Fruit fly (Drosophila melanogaster) whole organism, embryonic: ENCODE data around the gene CG2187.

ENCODE experiments used
- B-H1 ChIP-seq: fragments of 200-800 bp; sonication (Bioruptor generic); IDR thresholded peaks from 3 replicates; pipeline ENCODE4 v1.3.6; 2022; ENCODE audit warnings: missing biosample characterization, missing genetic modification characterization
- Bgb ChIP-seq: fragments of 200-800 bp; sonication (Bioruptor generic); IDR thresholded peaks from 2 replicates; pipeline ENCODE4 v1.3.6; 2022; ENCODE audit warnings: missing biosample characterization, missing genetic modification characterization; ENCODE audit not compliant: partially characterized antibody
- CG11504 ChIP-seq: fragments of 200-800 bp; sonication (Bioruptor generic); optimal IDR thresholded peaks from 3 replicates; lab custom pipeline; 2019; ENCODE audit warnings: missing biosample characterization, mild to moderate bottlenecking, missing genetic modification characterization, moderate library complexity
- CG12155 ChIP-seq: fragments of 200-800 bp; sonication (Bioruptor generic); optimal IDR thresholded peaks from 3 replicates; lab custom pipeline; 2016; ENCODE audit warnings: missing biosample characterization, missing genetic modification characterization
- CG12236 ChIP-seq: fragments of 200-800 bp; sonication (Bioruptor generic); optimal IDR thresholded peaks from 2 replicates; lab custom pipeline; 2016; ENCODE audit warnings: missing biosample characterization, missing genetic modification characterization
- CG13287 ChIP-seq: fragments of 200-800 bp; sonication (Bioruptor generic); IDR thresholded peaks from 2 replicates; pipeline ENCODE4 v1.3.6; 2022; ENCODE audit warnings: missing biosample characterization, missing genetic modification characterization; ENCODE audit not compliant: partially characterized antibody
- CG14014 ChIP-seq: fragments of 200-800 bp; sonication (Bioruptor generic); IDR thresholded peaks from 2 replicates; pipeline ENCODE4 v1.3.6; 2022; ENCODE audit warnings: missing biosample characterization, missing genetic modification characterization
- CG14710 ChIP-seq: fragments of 200-800 bp; sonication (Bioruptor generic); optimal IDR thresholded peaks from 3 replicates; lab custom pipeline; 2019; ENCODE audit warnings: missing biosample characterization, mild to moderate bottlenecking, missing genetic modification characterization, moderate library complexity
- CG16779 ChIP-seq: fragments of 200-800 bp; sonication (Bioruptor generic); IDR thresholded peaks from 2 replicates; pipeline ENCODE4 v1.3.6; 2022; ENCODE audit warnings: missing biosample characterization, missing genetic modification characterization
- CG16813 ChIP-seq: fragments of 200-800 bp; sonication (Bioruptor generic); IDR thresholded peaks from 3 replicates; pipeline ENCODE4 v1.3.6; 2022; ENCODE audit warnings: missing biosample characterization, missing genetic modification characterization; ENCODE audit not compliant: partially characterized antibody
- CG30020 ChIP-seq: fragments of 200-800 bp; optimal IDR thresholded peaks from 2 replicates; lab custom pipeline; 2019; ENCODE audit warnings: missing biosample characterization, mild to moderate bottlenecking, missing genetic modification characterization, moderate library complexity
- CG3065 ChIP-seq: fragments of 200-800 bp; sonication (Bioruptor generic); optimal IDR thresholded peaks from 2 replicates; lab custom pipeline; 2016; ENCODE audit warnings: missing biosample characterization, missing genetic modification characterization
- CG32532 ChIP-seq: fragments of 200-800 bp; sonication (Bioruptor generic); IDR thresholded peaks from 2 replicates; pipeline ENCODE4 v1.3.6; 2022; ENCODE audit warnings: missing biosample characterization, missing genetic modification characterization
- CG3995 ChIP-seq: fragments of 200-800 bp; sonication (Bioruptor generic); optimal IDR thresholded peaks from 3 replicates; lab custom pipeline; 2016; ENCODE audit warnings: missing biosample characterization, missing genetic modification characterization
- CG4707 ChIP-seq: fragments of 200-800 bp; sonication (Bioruptor generic); optimal IDR thresholded peaks from 2 replicates; lab custom pipeline; 2018; ENCODE audit warnings: missing biosample characterization, mild to moderate bottlenecking, missing genetic modification characterization, moderate library complexity
- CG7271 ChIP-seq: fragments of 200-800 bp; sonication (Bioruptor generic); optimal IDR thresholded peaks from 2 replicates; lab custom pipeline; 2018; ENCODE audit warnings: missing biosample characterization, mild to moderate bottlenecking, missing genetic modification characterization, moderate library complexity
- CG8478 ChIP-seq: fragments of >200 bp; optimal IDR thresholded peaks from 2 replicates; lab custom pipeline; 2018
- CG8765 ChIP-seq: fragments of 200-800 bp; sonication (Bioruptor generic); IDR thresholded peaks from 2 replicates; pipeline ENCODE4 v1.3.6; 2022; ENCODE audit warnings: missing biosample characterization, missing genetic modification characterization
- CG9727 ChIP-seq: fragments of 200-800 bp; sonication (Bioruptor generic); optimal IDR thresholded peaks from 3 replicates; lab custom pipeline; 2017; ENCODE audit warnings: missing biosample characterization, mild to moderate bottlenecking, missing genetic modification characterization
- Dbx ChIP-seq: fragments of 200-800 bp; sonication (Bioruptor generic); IDR thresholded peaks from 3 replicates; pipeline ENCODE4 v1.3.6; 2022; ENCODE audit warnings: missing biosample characterization, missing genetic modification characterization
- Deaf1 ChIP-seq: fragments of 200-800 bp; optimal IDR thresholded peaks from 3 replicates; lab custom pipeline; 2019; ENCODE audit warnings: missing biosample characterization, mild to moderate bottlenecking, missing genetic modification characterization, moderate library complexity
- HHEX ChIP-seq: fragments of 200-800 bp; sonication (Bioruptor generic); optimal IDR thresholded peaks from 3 replicates; lab custom pipeline; 2017; ENCODE audit warnings: missing biosample characterization, mild to moderate bottlenecking, missing genetic modification characterization, missing genetic modification reagents
- Hr3 ChIP-seq: fragments of 200-800 bp; sonication (Bioruptor generic); optimal IDR thresholded peaks from 3 replicates; lab custom pipeline; 2016; ENCODE audit warnings: missing biosample characterization, missing genetic modification characterization
- MBD-R2 ChIP-seq: fragments of 200-800 bp; sonication (Bioruptor generic); IDR thresholded peaks from 2 replicates; pipeline ENCODE4 v1.3.6; 2022; ENCODE audit warnings: missing biosample characterization, missing genetic modification characterization
- Myb ChIP-seq: fragments of 200-800 bp; sonication (Bioruptor generic); optimal IDR thresholded peaks from 2 replicates; lab custom pipeline; 2016; ENCODE audit warnings: missing biosample characterization, missing genetic modification characterization
- Opbp ChIP-seq: fragments of 200-800 bp; sonication (Bioruptor generic); IDR thresholded peaks from 3 replicates; pipeline ENCODE4 v1.3.6; 2022; ENCODE audit warnings: missing biosample characterization, missing genetic modification characterization; ENCODE audit not compliant: partially characterized antibody
- Trl ChIP-seq, 3 experiments: fragments of >200 bp in 2 of 3; fragments of 200-800 bp in 1 of 3; sonication (Bioruptor generic) in 1 of 3; optimal IDR thresholded peaks; 2 replicates in 1 of 3; 3 replicates in 2 of 3; lab custom pipeline; 2016 to 2017; ENCODE audit warnings: missing biosample characterization in 1 of 3, missing genetic modification characterization in 1 of 3
- ash1 ChIP-seq: fragments of 200-800 bp; sonication (Bioruptor generic); optimal IDR thresholded peaks from 2 replicates; lab custom pipeline; 2018; ENCODE audit warnings: missing biosample characterization, mild to moderate bottlenecking, missing genetic modification characterization
- ato ChIP-seq: fragments of 200-800 bp; sonication (Bioruptor generic); IDR thresholded peaks from 2 replicates; pipeline ENCODE4 v1.3.6; 2022; ENCODE audit warnings: missing biosample characterization, missing genetic modification characterization; ENCODE audit not compliant: partially characterized antibody
- chif ChIP-seq, 2 experiments: fragments of 200-800 bp; sonication (Bioruptor generic); optimal IDR thresholded peaks; 3 replicates each; lab custom pipeline; 2016; ENCODE audit warnings: missing biosample characterization in 2 of 2, missing genetic modification characterization in 2 of 2
- crc ChIP-seq: fragments of 200-800 bp; sonication (Bioruptor generic); optimal IDR thresholded peaks from 2 replicates; lab custom pipeline; 2016; ENCODE audit warnings: missing biosample characterization, missing genetic modification characterization
- ftz-f1 ChIP-seq: fragments of 200-800 bp; sonication (Bioruptor generic); optimal IDR thresholded peaks from 2 replicates; lab custom pipeline; 2016; ENCODE audit warnings: missing biosample characterization, missing genetic modification characterization
- fu2 ChIP-seq: fragments of 200-800 bp; sonication (Bioruptor generic); optimal IDR thresholded peaks from 2 replicates; lab custom pipeline; 2016; ENCODE audit warnings: missing biosample characterization, missing genetic modification characterization
- grn ChIP-seq: fragments of 200-800 bp; sonication (Bioruptor generic); optimal IDR thresholded peaks from 3 replicates; lab custom pipeline; 2017; ENCODE audit warnings: missing biosample characterization, missing genetic modification characterization
- hbn ChIP-seq: fragments of 200-800 bp; sonication (Bioruptor generic); IDR thresholded peaks from 2 replicates; pipeline ENCODE4 v1.3.6; 2022; ENCODE audit warnings: missing biosample characterization, missing genetic modification characterization; ENCODE audit not compliant: partially characterized antibody
- jumu ChIP-seq: fragments of 200-800 bp; sonication (Bioruptor generic); optimal IDR thresholded peaks from 3 replicates; lab custom pipeline; 2016; ENCODE audit warnings: missing biosample characterization, missing genetic modification characterization
- kay ChIP-seq: fragments of 200-800 bp; sonication (Bioruptor generic); optimal IDR thresholded peaks from 2 replicates; lab custom pipeline; 2016; ENCODE audit warnings: missing biosample characterization, missing genetic modification characterization
- mam ChIP-seq: fragments of 200-800 bp; sonication (Bioruptor generic); optimal IDR thresholded peaks from 3 replicates; lab custom pipeline; 2016; ENCODE audit warnings: missing biosample characterization, missing genetic modification characterization
- nmo ChIP-seq: fragments of 200-800 bp; sonication (Bioruptor generic); optimal IDR thresholded peaks from 2 replicates; lab custom pipeline; 2018; ENCODE audit warnings: missing biosample characterization, mild to moderate bottlenecking, missing genetic modification characterization, moderate library complexity
- schlank ChIP-seq: fragments of 200-800 bp; sonication (Bioruptor generic); optimal IDR thresholded peaks from 2 replicates; lab custom pipeline; 2018; ENCODE audit warnings: missing biosample characterization, mild to moderate bottlenecking, missing genetic modification characterization
- tgo ChIP-seq: fragments of 200-800 bp; sonication (Bioruptor generic); IDR thresholded peaks from 3 replicates; pipeline ENCODE4 v1.3.6; 2022; ENCODE audit warnings: missing biosample characterization, missing genetic modification characterization
- trem ChIP-seq: fragments of 200-800 bp; optimal IDR thresholded peaks from 3 replicates; lab custom pipeline; 2019; ENCODE audit warnings: missing biosample characterization, mild to moderate bottlenecking, missing genetic modification characterization, moderate library complexity
- unc-4 ChIP-seq: fragments of 200-800 bp; sonication (Bioruptor generic); IDR thresholded peaks from 2 replicates; pipeline ENCODE4 v1.3.6; 2022; ENCODE audit warnings: missing biosample characterization, missing genetic modification characterization; ENCODE audit not compliant: partially characterized antibody
- vnd ChIP-seq: fragments of 200-800 bp; sonication (Bioruptor generic); IDR thresholded peaks from 3 replicates; pipeline ENCODE4 v1.3.6; 2022; ENCODE audit warnings: missing biosample characterization, missing genetic modification characterization; ENCODE audit not compliant: partially characterized antibody
- zen ChIP-seq: fragments of 200-800 bp; sonication (Bioruptor generic); optimal IDR thresholded peaks from 3 replicates; lab custom pipeline; 2018; ENCODE audit warnings: missing biosample characterization, mild to moderate bottlenecking, missing genetic modification characterization, moderate library complexity
- zen2 ChIP-seq: fragments of 200-800 bp; sonication (Bioruptor generic); IDR thresholded peaks from 3 replicates; pipeline ENCODE4 v1.3.6; 2022; ENCODE audit warnings: missing biosample characterization, missing genetic modification characterization; ENCODE audit not compliant: partially characterized antibody
- zfh2 ChIP-seq: fragments of 200-800 bp; sonication (Bioruptor generic); optimal IDR thresholded peaks from 2 replicates; lab custom pipeline; 2016; ENCODE audit warnings: missing biosample characterization, missing genetic modification characterization

The CG2187 gene

dm6 chr3R:31793664-31794417 lies 35.4 kb upstream of the CG2187 start, which contains the start of the genes Mccc1 and Acf (continued):
- TF ChIP-seq Hr3 (GFP tag; lab: Kevin White, UChicago) = peak; percentile 21
- peak; percentile 11 for TF ChIP-seq kay (GFP tag; lab: Kevin White, UChicago)
- peak; percentile 47 for TF ChIP-seq zen (tag; lab: Kevin White, UChicago)
- peak; percentile 54 for TF ChIP-seq CG30020 (tag; lab: Kevin White, UChicago)
- TF ChIP-seq ash1 = no peak
- TF ChIP-seq CG14014 (GFP tag; lab: Robert Waterston, UW) = 0 out of 2 replicates have a peak, but pooled peaks have one; percentile 15
- TF ChIP-seq chif (GFP tag; optimal IDR thresholded peaks at IDR 0.05; lab: Kevin White, UChicago) = peak in 1 of 2 experiments; percentile 31
- TF ChIP-seq CG13287 = peak; percentile 76
- TF ChIP-seq zen2 (GFP tag; lab: Robert Waterston, UW) = peak; percentile 31; the same call in 1 of the 3 replicates
- peak; percentile 60 for TF ChIP-seq mam (GFP tag; lab: Kevin White, UChicago)
- TF ChIP-seq Myb (GFP tag; lab: Kevin White, UChicago) = peak; percentile 74
- TF ChIP-seq hbn = peak; percentile 64
- no peak for TF ChIP-seq CG16779 (GFP tag; lab: Robert Waterston, UW)
- TF ChIP-seq CG14710 = peak; percentile 60
- TF ChIP-seq CG12236 = peak; percentile 25
- TF ChIP-seq CG16813 = peak; percentile 41; the same call in 1 of the 3 replicates
- TF ChIP-seq CG8765 = no peak
- peak; percentile 12 for TF ChIP-seq CG7271 (tag; lab: Kevin White, UChicago)
- TF ChIP-seq vnd (GFP tag; lab: Robert Waterston, UW) = peak; percentile 51
- no peak for TF ChIP-seq HHEX
- TF ChIP-seq ato (GFP tag; lab: Robert Waterston, UW) = peak; percentile 41; the same call in 1 of the 2 replicates
- TF ChIP-seq tgo = peak; percentile 46; the same call in 1 of the 3 replicates
- peak; percentile 37 for TF ChIP-seq CG3995
- peak; percentile 35; the same call in 1 of the 2 replicates for TF ChIP-seq MBD-R2 (GFP tag; lab: Robert Waterston, UW)
- peak; percentile 62; the same call in 2 of the 3 replicates for TF ChIP-seq Opbp (GFP tag; lab: Robert Waterston, UW)
- no peak for TF ChIP-seq schlank
- peak; percentile 51; the same call in 1 of the 2 replicates for TF ChIP-seq CG32532 (GFP tag; lab: Robert Waterston, UW)
- TF ChIP-seq unc-4 (GFP tag; lab: Robert Waterston, UW) = peak; percentile 57; the same call in 1 of the 2 replicates
- TF ChIP-seq B-H1 = no peak
- TF ChIP-seq nmo (GFP tag; lab: Kevin White, UChicago) = peak; percentile 36
- TF ChIP-seq fu2 (GFP tag; lab: Kevin White, UChicago) = no peak
- 0 out of 3 replicates have a peak, but pooled peaks have one; percentile 16 for TF ChIP-seq Dbx (GFP tag; lab: Robert Waterston, UW)
- peak; percentile 33 for TF ChIP-seq crc
- TF ChIP-seq jumu (GFP tag; lab: Kevin White, UChicago) = peak; percentile 31
- no peak for TF ChIP-seq Deaf1 (tag; lab: Kevin White, UChicago)
- peak; percentile 37 for TF ChIP-seq CG12155 (GFP tag; lab: Kevin White, UChicago)
- peak; percentile 54 for TF ChIP-seq trem (tag; lab: Kevin White, UChicago)
- no peak for TF ChIP-seq Trl (optimal IDR thresholded peaks at IDR 0.05; lab: Kevin White, UChicago)
- TF ChIP-seq Trl (GFP tag; optimal IDR thresholded peaks at IDR 0.05; lab: Kevin White, UChicago) = peak; percentile 42
- peak; percentile 4 for TF ChIP-seq ftz-f1 (GFP tag; lab: Kevin White, UChicago)
- TF ChIP-seq zfh2 (GFP tag; lab: Kevin White, UChicago) = peak; percentile 61
- no peak for TF ChIP-seq CG11504
- no peak for TF ChIP-seq CG9727 (GFP tag; lab: Kevin White, UChicago)
- no peak for TF ChIP-seq CG3065
- TF ChIP-seq Bgb (GFP tag; lab: Robert Waterston, UW) = peak; percentile 54; the same call in 1 of the 2 replicates
- TF ChIP-seq CG8478 (lab: Kevin White, UChicago) = no peak
- no peak for TF ChIP-seq CG4707 (GFP tag; lab: Kevin White, UChicago)
- no peak for TF ChIP-seq grn (GFP tag; lab: Kevin White, UChicago)
